Worm (Caenorhabditis elegans): ENCODE results near the gene ttbk-8.2.
A peak's percentile ranks its signal among the peaks of the same experiment; 100 is the strongest.

ttbk-8.2 gene

DNA sequence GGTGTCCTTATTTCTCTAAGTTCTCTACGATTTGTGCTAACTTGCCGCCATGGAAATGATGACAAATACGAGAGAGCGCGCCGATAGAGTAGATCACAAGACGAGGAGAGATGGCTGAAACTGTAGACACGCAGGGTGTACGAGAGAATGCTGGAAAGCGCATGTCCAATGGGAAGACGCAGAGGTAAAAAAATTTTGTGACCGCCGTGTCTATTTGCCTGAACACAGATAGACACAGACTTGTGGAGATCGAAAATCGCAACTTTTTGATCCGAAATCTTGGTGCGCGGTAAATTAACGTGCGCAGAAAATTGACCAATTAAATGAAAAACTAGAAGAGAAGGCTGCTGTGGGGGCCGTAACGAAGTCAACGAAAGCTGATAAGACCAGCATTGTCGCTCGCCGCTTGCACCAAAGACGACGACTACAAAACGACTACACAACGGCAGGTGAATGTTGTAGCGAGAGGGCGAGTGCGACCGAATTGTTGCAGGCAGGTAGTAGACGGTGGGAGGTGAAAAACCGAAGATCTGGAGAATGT is 25.5 kb downstream of the ttbk-8.2 start (continued):
- TF ChIP-seq C06A6.2 (GFP tag; conservative IDR thresholded peaks at IDR 0.05) (0 out of 2 replicates have a peak, but pooled peaks have one; percentile 56), B0261.1 (tag; optimal IDR thresholded peaks at IDR 0.05) (no peak), Y67H2A.10 (GFP tag; conservative IDR thresholded peaks at IDR 0.05) (no peak), ceh-27 (GFP tag; optimal IDR thresholded peaks at IDR 0.05) (peak; percentile 9), mcd-1 (GFP tag; IDR thresholded peaks at IDR 0.05) (0 out of 2 replicates have a peak, but pooled peaks have one; percentile 5), attf-5 (GFP tag; optimal IDR thresholded peaks at IDR 0.05) (peak; percentile 71), ztf-28 (GFP tag; IDR thresholded peaks at IDR 0.05) (0 out of 2 replicates have a peak, but pooled peaks have one; percentile 28), dpl-1 (GFP tag; optimal IDR thresholded peaks at IDR 0.05) (peak; percentile 18), lin-54 (GFP tag; optimal IDR thresholded peaks at IDR 0.05) (peak; percentile 48), hmg-1.2 (GFP tag; IDR thresholded peaks at IDR 0.05) (peak; percentile 90), snpc-3.4 (tag; optimal IDR thresholded peaks at IDR 0.05) (no peak), nhr-120 (GFP tag; IDR thresholded peaks at IDR 0.05) (no peak), ekl-4 (GFP tag; IDR thresholded peaks at IDR 0.05) (peak; percentile 56; the same call in 1 of the 2 replicates), lsl-1 (GFP tag; optimal IDR thresholded peaks at IDR 0.05) (peak; percentile 39), madf-8 (GFP tag; conservative IDR thresholded peaks at IDR 0.05) (peak; percentile 64), snpc-1.1 (tag; optimal IDR thresholded peaks at IDR 0.05; ENCODE audit: insufficient read depth) (no peak), ets-4 (GFP tag; optimal IDR thresholded peaks at IDR 0.05) (no peak), K12H6.12 (tag; optimal IDR thresholded peaks at IDR 0.05) (peak; percentile 72), aptf-2 (GFP tag; conservative IDR thresholded peaks at IDR 0.05) (no peak), dox-1 (GFP tag; IDR thresholded peaks at IDR 0.05) (peak; percentile 66), madf-3 (GFP tag; IDR thresholded peaks at IDR 0.05) (no peak), F52B5.7 (tag; optimal IDR thresholded peaks at IDR 0.05) (no peak), ztf-26 (tag; optimal IDR thresholded peaks at IDR 0.05) (peak; percentile 57), ztf-3 (GFP tag; optimal IDR thresholded peaks at IDR 0.05) (no peak), nhr-90 (tag; optimal IDR thresholded peaks at IDR 0.05) (peak; percentile 41), F22D6.2 (tag; optimal IDR thresholded peaks at IDR 0.05) (no peak), ceh-91 (GFP tag; IDR thresholded peaks at IDR 0.05) (0 out of 2 replicates have a peak, but pooled peaks have one; percentile 26), cebp-1 (GFP tag; IDR thresholded peaks at IDR 0.05) (0 out of 2 replicates have a peak, but pooled peaks have one; percentile 48), cebp-1 (tag; optimal IDR thresholded peaks at IDR 0.05) (peak; percentile 72), pbrm-1 (GFP tag; IDR thresholded peaks at IDR 0.05) (no peak), lin-35 (GFP tag; optimal IDR thresholded peaks at IDR 0.05) (peak in 1 of 3 experiments; percentile 34), nfya-2 (GFP tag; IDR thresholded peaks at IDR 0.05) (no peak), mes-4 (tag; optimal IDR thresholded peaks at IDR 0.05) (no peak), F57C9.4 (tag; optimal IDR thresholded peaks at IDR 0.05) (no peak), attf-6 (GFP tag; IDR thresholded peaks at IDR 0.05) (no peak), lsy-27 (tag; optimal IDR thresholded peaks at IDR 0.05; ENCODE audit: borderline replicate concordance, insufficient read depth) (no peak), him-1 (tag; optimal IDR thresholded peaks at IDR 0.05) (no peak), Y95B8A.8 (GFP tag; IDR thresholded peaks at IDR 0.05) (no peak), efl-1 (GFP tag; optimal IDR thresholded peaks at IDR 0.05) (peak; percentile 78), lin-40 (tag; optimal IDR thresholded peaks at IDR 0.05) (peak; percentile 77), F23B12.7 (tag; optimal IDR thresholded peaks at IDR 0.05; ENCODE audit: insufficient read depth) (no peak)
